Worm (Caenorhabditis elegans): ENCODE data around the gene F31D5.7.

- TF ChIP-seq F22D6.2 (tag; optimal IDR thresholded peaks at IDR 0.05) (no peak), rcor-1 (GFP tag; IDR thresholded peaks at IDR 0.05) (no peak)
These were observed at the start of gene F31D5.7 for ce11 chrII:4211113-4211512.
